Worm (Caenorhabditis elegans) whole organism, L4/young adult: Measurements from ENCODE around the gene Y39A1A.18.

ENCODE experiments used
- W03F9.2 ChIP-seq: fragments of 150-350 bp; optimal IDR thresholded peaks from 2 replicates; lab custom pipeline; 2014; ENCODE audit warnings: missing biosample characterization, missing genetic modification characterization
- dao-5 ChIP-seq: sonication (generic microtip); optimal IDR thresholded peaks from 2 replicates; lab custom pipeline; 2016; ENCODE audit warnings: missing genotype, missing genetic modification characterization, moderate library complexity, missing compliant biosample characterization
- him-1 ChIP-seq: sonication (generic microtip); optimal IDR thresholded peaks from 2 replicates; lab custom pipeline; 2016; ENCODE audit warnings: missing genotype, missing genetic modification reagents, missing genetic modification characterization, missing compliant biosample characterization

- no peak for TF ChIP-seq W03F9.2 (tag; lab: Kevin White, UChicago)
- TF ChIP-seq him-1 (tag; lab: Kevin White, UChicago) = no peak
- TF ChIP-seq dao-5 (tag; lab: Kevin White, UChicago) = no peak
These were observed at the start of gene Y39A1A.18, which contains the start of gene fmo-3 for ce11 chrIII:10694294-10694693.
